Fruit fly (Drosophila melanogaster) whole organism, embryonic: ENCODE measurements around the gene ALiX.
A peak's percentile ranks its signal among the peaks of the same experiment; 100 is the strongest.

Source experiments
- CG10147 ChIP-seq: fragments of 200-800 bp; sonication (Bioruptor generic); optimal IDR thresholded peaks from 2 replicates; lab custom pipeline; 2019; ENCODE audit warnings: missing biosample characterization, mild to moderate bottlenecking, missing genetic modification characterization, moderate library complexity
- CG10321 ChIP-seq: fragments of 200-800 bp; sonication (Bioruptor generic); IDR thresholded peaks from 2 replicates; pipeline ENCODE4 v1.3.6; 2022; ENCODE audit warnings: missing biosample characterization, missing genetic modification characterization
- CG10462 ChIP-seq: fragments of 200-800 bp; sonication (Bioruptor generic); optimal IDR thresholded peaks from 2 replicates; lab custom pipeline; 2016; ENCODE audit warnings: missing biosample characterization, missing genetic modification characterization
- CG10543 ChIP-seq: fragments of 200-800 bp; sonication (Bioruptor generic); optimal IDR thresholded peaks from 3 replicates; lab custom pipeline; 2017; ENCODE audit warnings: missing biosample characterization, mild to moderate bottlenecking, missing genetic modification characterization, moderate library complexity
- CG11093 ChIP-seq: fragments of 200-800 bp; sonication (Bioruptor generic); IDR thresholded peaks from 3 replicates; pipeline ENCODE4 v1.3.6; 2022; ENCODE audit warnings: missing biosample characterization, missing genetic modification characterization
- CG12155 ChIP-seq: fragments of 200-800 bp; sonication (Bioruptor generic); optimal IDR thresholded peaks from 3 replicates; lab custom pipeline; 2016; ENCODE audit warnings: missing biosample characterization, missing genetic modification characterization
- CG13775 ChIP-seq: fragments of 200-800 bp; sonication (Bioruptor generic); optimal IDR thresholded peaks from 3 replicates; lab custom pipeline; 2017; ENCODE audit warnings: missing biosample characterization, mild to moderate bottlenecking, missing genetic modification characterization
- CG13894 ChIP-seq: fragments of 200-800 bp; sonication (Bioruptor generic); optimal IDR thresholded peaks from 3 replicates; lab custom pipeline; 2018; ENCODE audit warnings: missing biosample characterization, mild to moderate bottlenecking, missing genetic modification characterization, moderate library complexity
- CG14965 ChIP-seq: fragments of 200-800 bp; sonication (Bioruptor generic); optimal IDR thresholded peaks from 2 replicates; lab custom pipeline; 2016; ENCODE audit warnings: missing biosample characterization, missing genetic modification characterization, borderline replicate concordance
- CG15073 ChIP-seq: fragments of 200-800 bp; sonication (Bioruptor generic); optimal IDR thresholded peaks from 2 replicates; lab custom pipeline; 2016; ENCODE audit warnings: missing biosample characterization, missing genetic modification characterization
- CG17385 ChIP-seq: fragments of 200-800 bp; sonication (Bioruptor generic); optimal IDR thresholded peaks from 3 replicates; lab custom pipeline; 2018; ENCODE audit warnings: missing biosample characterization, mild to moderate bottlenecking, missing genetic modification characterization
- CG18599 ChIP-seq: fragments of 200-800 bp; sonication (Bioruptor generic); optimal IDR thresholded peaks from 3 replicates; lab custom pipeline; 2017; ENCODE audit warnings: missing biosample characterization, missing genetic modification characterization, mild to moderate bottlenecking, moderate library complexity, missing genetic modification reagents
- CG18764 ChIP-seq: fragments of 200-800 bp; sonication (Bioruptor generic); optimal IDR thresholded peaks from 3 replicates; lab custom pipeline; 2016; ENCODE audit warnings: missing biosample characterization, missing genetic modification characterization
- CG2889 ChIP-seq: fragments of 200-800 bp; sonication (Bioruptor generic); IDR thresholded peaks from 3 replicates; pipeline ENCODE4 v1.3.6; 2022; ENCODE audit warnings: missing biosample characterization, missing genetic modification characterization
- CG3163 ChIP-seq: fragments of 200-800 bp; sonication (Bioruptor generic); optimal IDR thresholded peaks from 3 replicates; lab custom pipeline; 2016; ENCODE audit warnings: missing biosample characterization, missing genetic modification characterization
- CG33557 ChIP-seq: fragments of 200-800 bp; sonication (Bioruptor generic); optimal IDR thresholded peaks from 2 replicates; lab custom pipeline; 2019; ENCODE audit warnings: missing biosample characterization, mild to moderate bottlenecking, missing genetic modification characterization, moderate library complexity
- CG34422 ChIP-seq: fragments of 200-800 bp; sonication (Bioruptor generic); IDR thresholded peaks from 3 replicates; pipeline ENCODE4 v1.3.6; 2022; ENCODE audit warnings: missing biosample characterization, missing genetic modification characterization
- CG4328 ChIP-seq: fragments of 200-800 bp; sonication (Bioruptor generic); optimal IDR thresholded peaks from 3 replicates; lab custom pipeline; 2017; ENCODE audit warnings: missing biosample characterization, missing genetic modification reagents, missing genetic modification characterization
- CG4854 ChIP-seq: fragments of 200-800 bp; sonication (Bioruptor generic); optimal IDR thresholded peaks from 2 replicates; lab custom pipeline; 2016; ENCODE audit warnings: missing biosample characterization, missing genetic modification characterization, inconsistent platforms
- CG7556 ChIP-seq: fragments of 200-800 bp; sonication (Bioruptor generic); optimal IDR thresholded peaks from 2 replicates; lab custom pipeline; 2017; ENCODE audit warnings: missing biosample characterization, mild to moderate bottlenecking, missing genetic modification characterization
- CG7963 ChIP-seq: fragments of 200-800 bp; sonication (Bioruptor generic); IDR thresholded peaks from 3 replicates; pipeline ENCODE4 v1.3.6; 2022; ENCODE audit warnings: missing biosample characterization, missing genetic modification characterization; ENCODE audit not compliant: partially characterized antibody
- CG8281 ChIP-seq: fragments of 200-800 bp; sonication (Bioruptor generic); optimal IDR thresholded peaks from 2 replicates; lab custom pipeline; 2018; ENCODE audit warnings: missing biosample characterization, mild to moderate bottlenecking, missing genetic modification characterization, moderate library complexity
- CG8290 ChIP-seq, 3 experiments: fragments of 200-800 bp; sonication (Bioruptor generic); optimal IDR thresholded peaks; 2 replicates each; lab custom pipeline; 2016 to 2019; ENCODE audit warnings: missing biosample characterization in 3 of 3, missing genetic modification characterization in 3 of 3, mild to moderate bottlenecking in 2 of 3, moderate library complexity in 1 of 3
- CG8478 ChIP-seq: fragments of >200 bp; optimal IDR thresholded peaks from 2 replicates; lab custom pipeline; 2018
- CG9797 ChIP-seq: fragments of 200-800 bp; sonication (Bioruptor generic); optimal IDR thresholded peaks from 3 replicates; lab custom pipeline; 2018; ENCODE audit warnings: missing biosample characterization, mild to moderate bottlenecking, missing genetic modification characterization
- Deaf1 ChIP-seq: fragments of 200-800 bp; optimal IDR thresholded peaks from 3 replicates; lab custom pipeline; 2019; ENCODE audit warnings: missing biosample characterization, mild to moderate bottlenecking, missing genetic modification characterization, moderate library complexity
- Ets97D ChIP-seq: fragments of 200-800 bp; sonication (Bioruptor generic); optimal IDR thresholded peaks from 3 replicates; lab custom pipeline; 2016; ENCODE audit warnings: missing biosample characterization, missing genetic modification characterization
- Lim3 ChIP-seq: fragments of 200-800 bp; sonication (Bioruptor generic); IDR thresholded peaks from 2 replicates; pipeline ENCODE4 v1.3.6; 2022; ENCODE audit warnings: missing biosample characterization, missing genetic modification characterization
- Sry-β ChIP-seq: fragments of 200-800 bp; sonication (Bioruptor generic); optimal IDR thresholded peaks from 2 replicates; lab custom pipeline; 2018; ENCODE audit warnings: missing biosample characterization, mild to moderate bottlenecking, missing genetic modification characterization, moderate library complexity
- ac ChIP-seq: fragments of 200-800 bp; sonication (Bioruptor generic); optimal IDR thresholded peaks from 3 replicates; lab custom pipeline; 2017; ENCODE audit warnings: missing biosample characterization, mild to moderate bottlenecking, missing genetic modification characterization
- ap ChIP-seq: fragments of 200-800 bp; sonication (Bioruptor generic); IDR thresholded peaks from 2 replicates; pipeline ENCODE4 v1.3.6; 2022; ENCODE audit warnings: missing biosample characterization, missing genetic modification characterization
- br ChIP-seq: fragments of >200 bp; optimal IDR thresholded peaks from 2 replicates; lab custom pipeline; 2017
- cato ChIP-seq: fragments of 200-800 bp; sonication (Bioruptor generic); optimal IDR thresholded peaks from 2 replicates; lab custom pipeline; 2016; ENCODE audit warnings: missing biosample characterization, missing genetic modification characterization, borderline replicate concordance
- chm ChIP-seq: fragments of 200-800 bp; sonication (Bioruptor generic); IDR thresholded peaks from 2 replicates; pipeline ENCODE4 v1.3.6; 2022; ENCODE audit warnings: missing biosample characterization, missing genetic modification characterization
- da ChIP-seq: fragments of 200-800 bp; sonication (Bioruptor generic); optimal IDR thresholded peaks from 2 replicates; lab custom pipeline; 2016; ENCODE audit warnings: missing biosample characterization, missing genetic modification characterization
- dan ChIP-seq: fragments of 200-800 bp; sonication (Bioruptor generic); IDR thresholded peaks from 2 replicates; pipeline ENCODE4 v1.3.6; 2022; ENCODE audit warnings: missing biosample characterization, missing genetic modification characterization
- dimm ChIP-seq: fragments of 200-800 bp; sonication (Bioruptor generic); IDR thresholded peaks from 2 replicates; pipeline ENCODE4 v1.3.6; 2022; ENCODE audit warnings: missing biosample characterization, missing genetic modification characterization
- exex ChIP-seq: fragments of 200-800 bp; sonication (Bioruptor generic); optimal IDR thresholded peaks from 4 replicates; lab custom pipeline; 2018; ENCODE audit warnings: missing biosample characterization, mild to moderate bottlenecking, missing genetic modification characterization, moderate library complexity
- ind ChIP-seq: fragments of 200-800 bp; sonication (Bioruptor generic); optimal IDR thresholded peaks from 3 replicates; lab custom pipeline; 2016; ENCODE audit warnings: missing biosample characterization, missing genetic modification characterization
- ken ChIP-seq: fragments of 200-800 bp; sonication (Bioruptor generic); IDR thresholded peaks from 3 replicates; pipeline ENCODE4 v1.3.6; 2022; ENCODE audit warnings: missing biosample characterization, missing genetic modification characterization
- klu ChIP-seq: fragments of 200-800 bp; sonication (Bioruptor generic); IDR thresholded peaks from 2 replicates; pipeline ENCODE4 v1.3.6; 2022; ENCODE audit warnings: missing biosample characterization, missing genetic modification characterization
- oc ChIP-seq: fragments of 200-800 bp; sonication (Bioruptor generic); optimal IDR thresholded peaks from 2 replicates; lab custom pipeline; 2018; ENCODE audit warnings: missing biosample characterization, mild to moderate bottlenecking, missing genetic modification characterization, moderate library complexity
- otp ChIP-seq: fragments of 200-800 bp; sonication (Bioruptor generic); IDR thresholded peaks from 3 replicates; pipeline ENCODE4, ENCODE4 v1.3.6; 2022; ENCODE audit warnings: missing biosample characterization, missing genetic modification characterization
- pros ChIP-seq: fragments of 200-800 bp; sonication (Bioruptor generic); optimal IDR thresholded peaks from 3 replicates; lab custom pipeline; 2019; ENCODE audit warnings: missing biosample characterization, mild to moderate bottlenecking, missing genetic modification characterization, moderate library complexity
- pzg ChIP-seq: fragments of 200-800 bp; sonication (Bioruptor generic); optimal IDR thresholded peaks from 3 replicates; lab custom pipeline; 2018; ENCODE audit warnings: missing biosample characterization, mild to moderate bottlenecking, missing genetic modification characterization, moderate library complexity
- scrt ChIP-seq: fragments of 200-800 bp; sonication (Bioruptor generic); optimal IDR thresholded peaks from 2 replicates; lab custom pipeline; 2018; ENCODE audit warnings: missing biosample characterization, mild to moderate bottlenecking, missing genetic modification characterization, moderate library complexity
- sima ChIP-seq: fragments of 200-800 bp; sonication (Bioruptor generic); optimal IDR thresholded peaks from 2 replicates; lab custom pipeline; 2016; ENCODE audit warnings: missing biosample characterization, missing genetic modification characterization
- slp2 ChIP-seq: fragments of 200-800 bp; sonication (Bioruptor generic); optimal IDR thresholded peaks from 2 replicates; lab custom pipeline; 2016; ENCODE audit warnings: missing biosample characterization, missing genetic modification characterization
- sr ChIP-seq: fragments of 200-800 bp; sonication (Bioruptor generic); IDR thresholded peaks from 3 replicates; pipeline ENCODE4 v1.3.6; 2022; ENCODE audit warnings: missing biosample characterization, missing genetic modification characterization
- zf30C ChIP-seq: fragments of 200-800 bp; sonication (Bioruptor generic); optimal IDR thresholded peaks from 3 replicates; lab custom pipeline; 2018; ENCODE audit warnings: missing biosample characterization, mild to moderate bottlenecking, missing genetic modification characterization

The ALiX gene

dm6 chr3R:27706581-27707181, 6.8 kb upstream of the ALiX start, which contains the start of the genes CROT and CG12877 (continued):
- TF ChIP-seq CG18599 (GFP tag; lab: Kevin White, UChicago) (peak; percentile 80), dan (GFP tag; lab: Robert Waterston, UW) (no peak), Ets97D (GFP tag; lab: Kevin White, UChicago) (peak; percentile 4), ind (peak; percentile 86), CG34422 (GFP tag; lab: Robert Waterston, UW) (peak; percentile 18), CG15073 (GFP tag; lab: Kevin White, UChicago) (peak; percentile 14), pros (GFP tag; lab: Kevin White, UChicago) (no peak), CG10543 (GFP tag; lab: Kevin White, UChicago) (peak; percentile 84), CG11093 (GFP tag; lab: Robert Waterston, UW) (peak; percentile 30; the same call in 2 of the 3 replicates), CG8281 (peak; percentile 5), CG18764 (GFP tag; lab: Kevin White, UChicago) (peak; percentile 58), br (lab: Kevin White, UChicago) (no peak), ac (no peak), CG10147 (GFP tag; lab: Kevin White, UChicago) (peak; percentile 72), klu (GFP tag; lab: Robert Waterston, UW) (peak; percentile 74; the same call in 1 of the 2 replicates), oc (tag; lab: Kevin White, UChicago) (peak; percentile 41), ap (GFP tag; lab: Robert Waterston, UW) (peak; percentile 68), sima (GFP tag; lab: Kevin White, UChicago) (no peak), Sry-β (peak; percentile 3), CG2889 (GFP tag; lab: Robert Waterston, UW) (peak; percentile 71), Deaf1 (peak; percentile 27), zf30C (no peak), cato (GFP tag; lab: Kevin White, UChicago) (peak; percentile 82), pzg (peak; percentile 47), CG33557 (GFP tag; lab: Kevin White, UChicago) (peak; percentile 61), Lim3 (GFP tag; lab: Robert Waterston, UW) (no peak), CG17385 (GFP tag; lab: Kevin White, UChicago) (peak; percentile 65), CG13894 (tag; lab: Kevin White, UChicago) (peak; percentile 36), sr (GFP tag; lab: Robert Waterston, UW) (no peak), CG3163 (GFP tag; lab: Kevin White, UChicago) (no peak), CG7556 (peak; percentile 72), CG10321 (GFP tag; lab: Robert Waterston, UW) (peak; percentile 74), CG14965 (GFP tag; lab: Kevin White, UChicago) (no peak), CG7963 (GFP tag; lab: Robert Waterston, UW) (no peak), dimm (GFP tag; lab: Robert Waterston, UW) (peak; percentile 29; the same call in 1 of the 2 replicates), chm (GFP tag; lab: Robert Waterston, UW) (peak; percentile 64; the same call in 1 of the 2 replicates), slp2 (GFP tag; lab: Kevin White, UChicago) (no peak), CG4854 (GFP tag; lab: Kevin White, UChicago) (peak; percentile 16), exex (tag; lab: Kevin White, UChicago) (peak; percentile 79), CG4328 (GFP tag; lab: Kevin White, UChicago) (peak; percentile 54), da (no peak), CG13775 (GFP tag; lab: Kevin White, UChicago) (peak; percentile 89), CG12155 (GFP tag; lab: Kevin White, UChicago) (peak; percentile 85), scrt (GFP tag; lab: Kevin White, UChicago) (peak; percentile 65), ken (GFP tag; lab: Robert Waterston, UW) (peak; percentile 68; the same call in 2 of the 3 replicates), CG8478 (lab: Kevin White, UChicago) (no peak), CG8290 (GFP tag; optimal IDR thresholded peaks at IDR 0.05; lab: Kevin White, UChicago) (no peak), CG8290 (tag; optimal IDR thresholded peaks at IDR 0.05; lab: Kevin White, UChicago) (peak; percentile 18 to 61), CG9797 (GFP tag; lab: Kevin White, UChicago) (peak; percentile 35), otp (0 out of 3 replicates have a peak, but pooled peaks have one; percentile 53), CG10462 (peak; percentile 98)
